Worm (Caenorhabditis elegans) whole organism, L3 larva: ENCODE measurements around the gene Y37H2A.12.

ENCODE experiments used
- elt-3 ChIP-seq, 3 experiments: fragments of 150-350 bp in 1 of 3; sonication (generic microtip) in 2 of 3; optimal IDR thresholded peaks; 2 replicates in 2 of 3; 4 replicates in 1 of 3; lab custom pipeline; 2014 to 2017; ENCODE audit warnings: missing biosample characterization in 3 of 3, missing genetic modification characterization in 3 of 3
- lin-39 ChIP-seq: fragments of 150-350 bp; optimal IDR thresholded peaks from 2 replicates; lab custom pipeline; 2018; ENCODE audit warnings: missing biosample characterization, missing genetic modification reagents, missing genetic modification characterization

DNA sequence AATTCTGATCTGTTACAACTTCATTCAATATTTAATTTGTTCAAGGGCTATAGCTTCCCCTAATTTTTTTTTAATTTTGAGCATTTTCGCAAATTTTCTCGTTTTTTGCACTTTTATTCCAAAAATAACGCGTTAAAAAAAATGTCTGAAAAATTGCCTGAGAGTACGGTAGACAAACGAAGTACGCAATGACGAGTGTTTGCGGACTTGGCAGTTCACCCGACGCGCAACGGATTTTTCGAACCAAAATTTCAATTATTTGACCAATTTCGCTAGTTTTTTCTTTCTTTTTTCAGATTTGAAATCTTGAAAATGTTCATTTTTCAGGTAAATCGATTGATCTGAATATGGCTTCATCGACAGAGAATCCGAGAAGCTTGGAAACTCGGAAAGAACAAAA, 3.7 kb downstream of the Y37H2A.12 start, which contains the start of gene fbxa-211:
- no peak for TF ChIP-seq lin-39
- TF ChIP-seq elt-3 (tag; optimal IDR thresholded peaks at IDR 0.05; lab: Kevin White, UChicago): no peak
